Worm (Caenorhabditis elegans): ENCODE measurements around the gene cku-70.

cku-70 gene

ce11 chrIII:11154527-11154926 lies at the start of gene cku-70:
cku-70 (plus strand) TSS chrIII:11154827.
- TF ChIP-seq nhr-77 (tag; optimal IDR thresholded peaks at IDR 0.05) (no peak), nhr-21 (tag; optimal IDR thresholded peaks at IDR 0.05) (no peak), mdl-1 (tag; optimal IDR thresholded peaks at IDR 0.05) (no peak), nhr-6 (tag; optimal IDR thresholded peaks at IDR 0.05) (no peak), ZK546.5 (tag; optimal IDR thresholded peaks at IDR 0.05) (no peak), ceh-16 (tag; optimal IDR thresholded peaks at IDR 0.05) (no peak), nhr-10 (tag; optimal IDR thresholded peaks at IDR 0.05) (no peak), sma-3 (GFP tag; optimal IDR thresholded peaks at IDR 0.05) (no peak)

DNA sequence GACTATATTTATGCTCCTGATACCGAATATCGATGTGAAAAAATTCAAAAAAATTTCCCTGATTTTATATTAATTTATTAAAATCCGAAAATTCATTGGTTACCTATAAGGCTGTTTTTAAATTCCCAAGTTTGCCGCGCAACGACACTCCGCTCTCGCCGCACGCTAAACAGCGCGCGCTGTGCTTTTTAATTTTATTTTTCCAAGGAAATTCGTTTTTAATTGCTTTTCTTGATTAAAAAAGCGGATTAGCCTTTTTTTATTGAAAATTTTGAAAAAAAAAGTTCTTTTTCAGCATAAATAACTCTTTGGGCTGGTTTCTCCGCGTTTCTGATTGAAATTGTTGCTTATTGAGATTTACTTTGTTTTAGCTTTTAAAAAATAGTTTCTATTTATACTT lies 47.3 kb upstream of the cku-70 start:
- no peak for TF ChIP-seq lsy-2 (tag; optimal IDR thresholded peaks at IDR 0.05)
- TF ChIP-seq ztf-4 (tag; optimal IDR thresholded peaks at IDR 0.05) = no peak
- TF ChIP-seq lin-11 (tag; optimal IDR thresholded peaks at IDR 0.05) = no peak
- no peak for TF ChIP-seq ztf-1 (GFP tag; conservative IDR thresholded peaks at IDR 0.05)
- TF ChIP-seq nhr-23 (tag; optimal IDR thresholded peaks at IDR 0.05) = no peak
- no peak for TF ChIP-seq Y55F3AM.14 (GFP tag; optimal IDR thresholded peaks at IDR 0.05)

DNA sequence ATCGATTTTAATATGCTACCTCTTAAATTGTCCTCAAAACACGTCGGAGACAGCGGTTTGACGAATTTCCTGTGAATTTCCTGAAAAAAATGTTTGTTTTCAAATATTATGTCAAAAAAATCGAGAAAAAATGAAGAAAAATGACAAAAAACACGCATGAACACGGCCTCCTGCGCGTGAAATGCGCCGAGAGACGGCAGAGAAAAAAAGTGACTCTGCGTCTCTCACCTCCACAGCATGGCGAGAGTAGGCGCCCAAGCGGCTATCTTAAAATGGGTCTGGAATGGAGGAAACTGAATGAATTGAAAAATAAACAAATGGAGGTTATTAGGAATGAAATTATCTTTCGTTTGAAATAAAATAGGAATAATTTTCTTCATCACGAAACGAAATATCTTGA lies 43.9 kb upstream of the cku-70 start:
- TF ChIP-seq lin-11 (tag; optimal IDR thresholded peaks at IDR 0.05) (peak; percentile 8), lsy-2 (tag; optimal IDR thresholded peaks at IDR 0.05) (peak; percentile 77 to 82), gmeb-1 (tag; optimal IDR thresholded peaks at IDR 0.05) (peak; percentile 83), mdl-1 (tag; optimal IDR thresholded peaks at IDR 0.05) (peak in 1 of 2 experiments; percentile 18), sma-3 (GFP tag; optimal IDR thresholded peaks at IDR 0.05) (peak; percentile 82), nhr-25 (tag; optimal IDR thresholded peaks at IDR 0.05) (peak; percentile 61), ztf-11 (tag; optimal IDR thresholded peaks at IDR 0.05) (no peak), C34F6.9 (tag; optimal IDR thresholded peaks at IDR 0.05) (peak; percentile 20), crh-2 (tag; optimal IDR thresholded peaks at IDR 0.05) (peak; percentile 14), unc-55 (GFP tag; optimal IDR thresholded peaks at IDR 0.05) (peak; percentile 69), mab-5 (tag; optimal IDR thresholded peaks at IDR 0.05) (peak; percentile 11), lin-39 (tag; optimal IDR thresholded peaks at IDR 0.05) (no peak), aly-2 (tag; optimal IDR thresholded peaks at IDR 0.05) (no peak), F13H6.1 (tag; optimal IDR thresholded peaks at IDR 0.05) (peak; percentile 53), R02D3.7 (tag; optimal IDR thresholded peaks at IDR 0.05) (no peak), unc-62 (GFP tag; optimal IDR thresholded peaks at IDR 0.05) (no peak), ZK546.5 (tag; optimal IDR thresholded peaks at IDR 0.05) (no peak), ztf-4 (tag; optimal IDR thresholded peaks at IDR 0.05) (no peak), nhr-237 (tag; optimal IDR thresholded peaks at IDR 0.05) (no peak), nhr-129 (tag; optimal IDR thresholded peaks at IDR 0.05) (peak; percentile 22), egl-27 (tag; optimal IDR thresholded peaks at IDR 0.05) (peak; percentile 64), lin-13 (GFP tag; optimal IDR thresholded peaks at IDR 0.05) (peak; percentile 75), nhr-21 (tag; optimal IDR thresholded peaks at IDR 0.05) (peak; percentile 19), fos-1 (tag; optimal IDR thresholded peaks at IDR 0.05) (no peak)

- TF ChIP-seq C34F6.9 (tag; optimal IDR thresholded peaks at IDR 0.05) (peak; percentile 9), lsy-2 (tag; optimal IDR thresholded peaks at IDR 0.05) (peak in 1 of 2 experiments; percentile 30), nhr-129 (tag; optimal IDR thresholded peaks at IDR 0.05) (peak; percentile 3), sma-9 (GFP tag; optimal IDR thresholded peaks at IDR 0.05) (no peak), sma-9 (tag; optimal IDR thresholded peaks at IDR 0.05) (no peak), unc-55 (GFP tag; optimal IDR thresholded peaks at IDR 0.05) (peak; percentile 43), gmeb-1 (tag; optimal IDR thresholded peaks at IDR 0.05) (peak; percentile 50), alr-1 (tag; optimal IDR thresholded peaks at IDR 0.05) (no peak), sma-3 (GFP tag; optimal IDR thresholded peaks at IDR 0.05) (peak; percentile 37), fos-1 (tag; optimal IDR thresholded peaks at IDR 0.05) (peak; percentile 17), lin-39 (tag; optimal IDR thresholded peaks at IDR 0.05) (no peak), F13H6.1 (tag; optimal IDR thresholded peaks at IDR 0.05) (peak; percentile 32)
Observed at ce11 chrIII:11112718-11113117, 41.9 kb upstream of the cku-70 start.

ce11 chrIII:11113845-11114244 lies 40.8 kb upstream of the cku-70 start:
- no peak for TF ChIP-seq F13H6.1 (tag; optimal IDR thresholded peaks at IDR 0.05)
- TF ChIP-seq C34F6.9 (tag; optimal IDR thresholded peaks at IDR 0.05) = no peak
- TF ChIP-seq fos-1 (tag; optimal IDR thresholded peaks at IDR 0.05) = no peak
- TF ChIP-seq lsy-2 (tag; optimal IDR thresholded peaks at IDR 0.05) = no peak
- TF ChIP-seq unc-55 (GFP tag; optimal IDR thresholded peaks at IDR 0.05) = no peak
- TF ChIP-seq dmd-4 (tag; optimal IDR thresholded peaks at IDR 0.05) = no peak
- TF ChIP-seq crh-2 (tag; optimal IDR thresholded peaks at IDR 0.05) = no peak
- no peak for TF ChIP-seq nhr-21 (tag; optimal IDR thresholded peaks at IDR 0.05)
- TF ChIP-seq nhr-10 (tag; optimal IDR thresholded peaks at IDR 0.05) = no peak
- no peak for TF ChIP-seq Y55F3AM.14 (GFP tag; optimal IDR thresholded peaks at IDR 0.05)
- TF ChIP-seq alr-1 (tag; optimal IDR thresholded peaks at IDR 0.05) = no peak
- TF ChIP-seq ZK546.5 (tag; optimal IDR thresholded peaks at IDR 0.05) = no peak
- no peak for TF ChIP-seq gmeb-1 (tag; optimal IDR thresholded peaks at IDR 0.05)
- no peak for TF ChIP-seq elt-1 (tag; optimal IDR thresholded peaks at IDR 0.05)
- no peak for TF ChIP-seq mab-5 (tag; optimal IDR thresholded peaks at IDR 0.05)
- no peak for TF ChIP-seq nhr-23 (tag; optimal IDR thresholded peaks at IDR 0.05)
- TF ChIP-seq ceh-82 (tag; optimal IDR thresholded peaks at IDR 0.05) = no peak
- no peak for TF ChIP-seq ama-1 (optimal IDR thresholded peaks at IDR 0.05)

All from whole organism, L2 larva.